Worm (Caenorhabditis elegans) whole organism, L2 larva: ENCODE measurements around the gene nhr-197.
"Not testable (repeated sequence)": the region's sequence is repeated elsewhere in the genome, so short reads cannot be mapped to it uniquely, and the experiment has no call there.

Source experiments
- mbf-1 ChIP-seq: sonication (generic microtip); optimal IDR thresholded peaks from 2 replicates; lab custom pipeline; 2017; ENCODE audit warnings: missing biosample characterization, missing genetic modification characterization
- nhr-11 ChIP-seq: fragments of 150-350 bp; optimal IDR thresholded peaks from 2 replicates; lab custom pipeline; 2014; ENCODE audit warnings: missing biosample characterization, missing genetic modification characterization
- ztf-11 ChIP-seq: sonication (generic microtip); optimal IDR thresholded peaks from 2 replicates; lab custom pipeline; 2017; ENCODE audit warnings: missing biosample characterization, missing genetic modification characterization

DNA sequence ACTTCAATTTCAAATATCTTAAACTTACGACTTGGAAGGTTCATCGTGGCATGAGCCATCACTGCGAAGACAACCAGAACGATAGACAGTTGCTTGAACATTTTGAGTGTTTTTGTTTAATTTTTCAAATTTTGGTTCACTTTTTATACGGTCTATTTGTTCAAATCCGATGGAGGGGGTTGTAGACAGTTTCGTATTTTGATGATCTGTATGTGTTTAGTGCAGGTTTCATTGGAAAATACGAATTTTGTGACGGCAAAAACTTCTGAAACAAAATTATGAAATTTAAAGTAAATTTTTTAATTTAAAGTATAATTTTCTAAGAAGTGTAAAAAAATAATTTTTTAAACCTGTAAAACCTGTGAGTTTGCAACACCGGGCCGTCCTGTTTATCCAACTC is 44.6 kb upstream of the nhr-197 start, which contains the start of gene C55A1.4:
- TF ChIP-seq ztf-11, nhr-11, mbf-1 (tag; lab: Kevin White, UChicago): not testable (repeated sequence)
